Worm (Caenorhabditis elegans): Measurements from ENCODE around the gene vps-33.1.
A peak's percentile ranks its signal among the peaks of the same experiment; 100 is the strongest.

vps-33.1 gene

ce11 chrIII:8652922-8653321 is 47.8 kb upstream of the vps-33.1 start:
- TF ChIP-seq lir-3 (tag; optimal IDR thresholded peaks at IDR 0.05) = no peak
- TF ChIP-seq spr-3 (GFP tag; optimal IDR thresholded peaks at IDR 0.05) = no peak
- TF ChIP-seq ama-1 (optimal IDR thresholded peaks at IDR 0.05) = peak; percentile 72
- peak; percentile 75 for TF ChIP-seq T26A8.4 (GFP tag; IDR thresholded peaks at IDR 0.05)
- TF ChIP-seq lin-1 (GFP tag; IDR thresholded peaks at IDR 0.05) = peak; percentile 72
- no peak for TF ChIP-seq Y105C5A.15 (GFP tag; IDR thresholded peaks at IDR 0.05)
- no peak for TF ChIP-seq nhr-25 (tag; optimal IDR thresholded peaks at IDR 0.05; ENCODE audit: borderline replicate concordance, insufficient read depth)
- no peak for TF ChIP-seq ceh-82 (tag; optimal IDR thresholded peaks at IDR 0.05)
- TF ChIP-seq aha-1 (tag) = peak; percentile 97
- peak; percentile 71 for TF ChIP-seq lim-7 (GFP tag; IDR thresholded peaks at IDR 0.05)
- TF ChIP-seq saeg-2 (GFP tag; IDR thresholded peaks at IDR 0.05) = 0 out of 2 replicates have a peak, but pooled peaks have one; percentile 54
- TF ChIP-seq daf-19 (GFP tag; conservative IDR thresholded peaks at IDR 0.05) = no peak
- TF ChIP-seq F49E8.2 (tag; optimal IDR thresholded peaks at IDR 0.05; ENCODE audit: borderline replicate concordance) = no peak
- TF ChIP-seq unc-130 (GFP tag; optimal IDR thresholded peaks at IDR 0.05) = no peak
- TF ChIP-seq nhr-111 (GFP tag; optimal IDR thresholded peaks at IDR 0.05) = no peak
- TF ChIP-seq F26F4.8 (GFP tag; conservative IDR thresholded peaks at IDR 0.05) = peak; percentile 63; the same call in 1 of the 2 replicates
- TF ChIP-seq arid-1 (GFP tag; conservative IDR thresholded peaks at IDR 0.05) = peak; percentile 18; the same call in 1 of the 2 replicates
- TF ChIP-seq nhr-28 (tag; optimal IDR thresholded peaks at IDR 0.05) = no peak
- TF ChIP-seq madf-5 (GFP tag; IDR thresholded peaks at IDR 0.05) = peak; percentile 11 to 64; a peak in 1 of 4 replicates
- TF ChIP-seq unc-62 (GFP tag; optimal IDR thresholded peaks at IDR 0.05 in 1 of 2) = peak in 1 of 2 experiments; percentile 92
- no peak for TF ChIP-seq unc-62 (tag; optimal IDR thresholded peaks at IDR 0.05)
- TF ChIP-seq ceh-62 (tag; optimal IDR thresholded peaks at IDR 0.05) = no peak
- no peak for TF ChIP-seq attf-4 (tag; optimal IDR thresholded peaks at IDR 0.05)
- no peak for TF ChIP-seq F37D6.2 (tag; optimal IDR thresholded peaks at IDR 0.05)
- no peak for TF ChIP-seq nhr-76 (tag; optimal IDR thresholded peaks at IDR 0.05)
- TF ChIP-seq mxl-2 (GFP tag; conservative IDR thresholded peaks at IDR 0.05) = 0 out of 2 replicates have a peak, but pooled peaks have one; percentile 10
- no peak for TF ChIP-seq nhr-237 (tag; optimal IDR thresholded peaks at IDR 0.05)
- TF ChIP-seq F10B5.3 (tag; optimal IDR thresholded peaks at IDR 0.05) = no peak
- peak in 1 of 2 experiments; percentile 17 for TF ChIP-seq hif-1 (tag; optimal IDR thresholded peaks at IDR 0.05)
- no peak for TF ChIP-seq zip-11 (GFP tag; IDR thresholded peaks at IDR 0.05)
- TF ChIP-seq Y75B8A.6 (GFP tag; IDR thresholded peaks at IDR 0.05) = no peak
- no peak for TF ChIP-seq ZK546.5 (tag; optimal IDR thresholded peaks at IDR 0.05)
- 0 out of 2 replicates have a peak, but pooled peaks have one; percentile 57 for TF ChIP-seq php-3 (GFP tag; IDR thresholded peaks at IDR 0.05)
- TF ChIP-seq ces-1 (GFP tag; optimal IDR thresholded peaks at IDR 0.05) = no peak
- no peak for TF ChIP-seq ceh-32 (tag; optimal IDR thresholded peaks at IDR 0.05; ENCODE audit: poor library complexity)
- TF ChIP-seq snpc-1.2 (GFP tag; IDR thresholded peaks at IDR 0.05) = peak; percentile 72
- TF ChIP-seq nhr-6 (tag; optimal IDR thresholded peaks at IDR 0.05) = no peak
- TF ChIP-seq nhr-11 (tag; optimal IDR thresholded peaks at IDR 0.05) = no peak
- no peak for TF ChIP-seq nhr-48 (tag; optimal IDR thresholded peaks at IDR 0.05)
- no peak for TF ChIP-seq set-16 (GFP tag; IDR thresholded peaks at IDR 0.05)
- no peak for TF ChIP-seq dmd-9 (GFP tag; IDR thresholded peaks at IDR 0.05)
- TF ChIP-seq cey-2 (tag; optimal IDR thresholded peaks at IDR 0.05; ENCODE audit: borderline replicate concordance, insufficient read depth) = no peak
- TF ChIP-seq ztf-11 (tag; optimal IDR thresholded peaks at IDR 0.05) = no peak
- peak in 1 of 2 experiments; percentile 42 for TF ChIP-seq lsy-2 (tag; optimal IDR thresholded peaks at IDR 0.05)
- peak; percentile 5 for TF ChIP-seq Y5F2A.4 (GFP tag; optimal IDR thresholded peaks at IDR 0.05)
- TF ChIP-seq duxl-1 (tag; optimal IDR thresholded peaks at IDR 0.05; ENCODE audit: poor library complexity) = peak; percentile 31
- TF ChIP-seq madf-9 (GFP tag; conservative IDR thresholded peaks at IDR 0.05) = peak; percentile 35; the same call in 1 of the 2 replicates
- no peak for TF ChIP-seq ztf-7 (tag; optimal IDR thresholded peaks at IDR 0.05)
- no peak for TF ChIP-seq tag-97 (GFP tag; IDR thresholded peaks at IDR 0.05)
- peak; percentile 47 for TF ChIP-seq rbr-2 (tag; optimal IDR thresholded peaks at IDR 0.05)
- TF ChIP-seq dve-1 (tag; optimal IDR thresholded peaks at IDR 0.05; ENCODE audit: insufficient read depth) = peak; percentile 20
